Fruit fly (Drosophila melanogaster) whole organism, embryonic: Measurements from ENCODE around the gene CG5068.

ENCODE experiments used
- CG10267 ChIP-seq: fragments of 200-800 bp; sonication (Bioruptor generic); optimal IDR thresholded peaks from 2 replicates; lab custom pipeline; 2018; ENCODE audit warnings: missing biosample characterization, mild to moderate bottlenecking, missing genetic modification characterization, moderate library complexity
- CG3065 ChIP-seq: fragments of 200-800 bp; sonication (Bioruptor generic); optimal IDR thresholded peaks from 2 replicates; lab custom pipeline; 2016; ENCODE audit warnings: missing biosample characterization, missing genetic modification characterization
- CG32772 ChIP-seq: fragments of 200-800 bp; sonication (Bioruptor generic); IDR thresholded peaks from 2 replicates; pipeline ENCODE4 v1.3.6; 2022; ENCODE audit warnings: missing biosample characterization, missing genetic modification characterization
- CG3838 ChIP-seq: fragments of 200-800 bp; sonication (Bioruptor generic); optimal IDR thresholded peaks from 3 replicates; lab custom pipeline; 2016; ENCODE audit warnings: missing biosample characterization, missing genetic modification characterization
- CG6813 ChIP-seq: fragments of 200-800 bp; sonication (Bioruptor generic); optimal IDR thresholded peaks from 2 replicates; lab custom pipeline; 2017; ENCODE audit warnings: missing biosample characterization, missing genetic modification characterization, mild to moderate bottlenecking, moderate library complexity, missing genetic modification reagents
- CG8359 ChIP-seq: fragments of 200-800 bp; sonication (Bioruptor generic); optimal IDR thresholded peaks from 2 replicates; lab custom pipeline; 2017; ENCODE audit warnings: missing biosample characterization, mild to moderate bottlenecking, missing genetic modification characterization, borderline replicate concordance
- D19A ChIP-seq: fragments of 200-800 bp; optimal IDR thresholded peaks from 3 replicates; lab custom pipeline; 2019; ENCODE audit warnings: missing biosample characterization, mild to moderate bottlenecking, missing genetic modification characterization, moderate library complexity
- HLH3B ChIP-seq: fragments of 200-800 bp; sonication (Bioruptor generic); IDR thresholded peaks from 2 replicates; pipeline ENCODE4 v1.3.6; 2022; ENCODE audit warnings: missing biosample characterization, missing genetic modification characterization
- MESR4 ChIP-seq: fragments of 200-800 bp; sonication (Bioruptor generic); optimal IDR thresholded peaks from 2 replicates; lab custom pipeline; 2018; ENCODE audit warnings: missing biosample characterization, mild to moderate bottlenecking, missing genetic modification characterization, moderate library complexity
- ase ChIP-seq: fragments of 200-800 bp; sonication (Bioruptor generic); IDR thresholded peaks from 3 replicates; pipeline ENCODE4 v1.3.6; 2022; ENCODE audit warnings: missing biosample characterization, missing genetic modification characterization
- gcm ChIP-seq: fragments of 200-800 bp; sonication (Bioruptor generic); optimal IDR thresholded peaks from 2 replicates; lab custom pipeline; 2019; ENCODE audit warnings: missing biosample characterization, mild to moderate bottlenecking, missing genetic modification characterization, moderate library complexity
- gro ChIP-seq: fragments of 200-800 bp; sonication (Bioruptor generic); optimal IDR thresholded peaks from 2 replicates; lab custom pipeline; 2016; ENCODE audit warnings: missing biosample characterization, missing genetic modification characterization

- TF ChIP-seq MESR4, result no peak
- TF ChIP-seq CG3065 (GFP tag; lab: Kevin White, UChicago), result no peak
- no peak for TF ChIP-seq gro (GFP tag; lab: Kevin White, UChicago)
- no peak for TF ChIP-seq D19A (tag; lab: Kevin White, UChicago)
- TF ChIP-seq HLH3B (GFP tag; lab: Robert Waterston, UW), result no peak
- no peak for TF ChIP-seq gcm (GFP tag; lab: Kevin White, UChicago)
- no peak for TF ChIP-seq CG3838 (GFP tag; lab: Kevin White, UChicago)
- no peak for TF ChIP-seq CG32772
- no peak for TF ChIP-seq ase
- no peak for TF ChIP-seq CG6813
- TF ChIP-seq CG8359 (GFP tag; lab: Kevin White, UChicago), result no peak
- no peak for TF ChIP-seq CG10267 (tag; lab: Kevin White, UChicago)
Measured at dm6 chr3L:9017414-9017813, 30.9 kb downstream of the CG5068 start.
